Worm (Caenorhabditis elegans) whole organism, L4/young adult: ENCODE results near the gene mec-10.

ENCODE experiments used
- W03F9.2 ChIP-seq: fragments of 150-350 bp; optimal IDR thresholded peaks from 2 replicates; lab custom pipeline; 2014; ENCODE audit warnings: missing biosample characterization, missing genetic modification characterization
- dao-5 ChIP-seq: sonication (generic microtip); optimal IDR thresholded peaks from 2 replicates; lab custom pipeline; 2016; ENCODE audit warnings: missing genotype, missing genetic modification characterization, moderate library complexity, missing compliant biosample characterization
- him-1 ChIP-seq: sonication (generic microtip); optimal IDR thresholded peaks from 2 replicates; lab custom pipeline; 2016; ENCODE audit warnings: missing genotype, missing genetic modification reagents, missing genetic modification characterization, missing compliant biosample characterization

DNA sequence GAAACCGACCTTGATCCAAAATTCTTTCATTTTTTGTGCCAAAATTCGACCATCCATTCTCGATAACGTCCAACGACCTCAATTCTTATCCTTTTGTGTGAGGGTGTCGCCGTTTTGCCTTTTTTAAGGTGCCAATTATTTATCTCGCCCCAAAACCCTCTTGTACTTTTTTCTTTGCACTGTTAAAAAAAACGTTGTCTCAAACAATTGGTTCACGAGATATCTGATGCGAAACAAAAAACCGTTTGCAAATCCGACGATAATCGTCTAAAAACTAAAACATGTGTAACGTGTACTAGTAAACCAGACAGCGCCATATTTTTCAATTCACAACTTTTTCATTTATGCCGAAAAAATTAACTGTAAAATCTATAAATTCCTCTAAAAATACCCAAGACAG is 12.8 kb downstream of the mec-10 start, which contains the start of gene F16F9.3:
- no peak for TF ChIP-seq W03F9.2 (tag; lab: Kevin White, UChicago)
- no peak for TF ChIP-seq him-1 (tag; lab: Kevin White, UChicago)
- TF ChIP-seq dao-5 (tag; lab: Kevin White, UChicago): no peak
